Fruit fly (Drosophila melanogaster): ENCODE data around the gene CG31368.
A peak's percentile ranks its signal among the peaks of the same experiment; 100 is the strongest.

Gene CG31368

DNA sequence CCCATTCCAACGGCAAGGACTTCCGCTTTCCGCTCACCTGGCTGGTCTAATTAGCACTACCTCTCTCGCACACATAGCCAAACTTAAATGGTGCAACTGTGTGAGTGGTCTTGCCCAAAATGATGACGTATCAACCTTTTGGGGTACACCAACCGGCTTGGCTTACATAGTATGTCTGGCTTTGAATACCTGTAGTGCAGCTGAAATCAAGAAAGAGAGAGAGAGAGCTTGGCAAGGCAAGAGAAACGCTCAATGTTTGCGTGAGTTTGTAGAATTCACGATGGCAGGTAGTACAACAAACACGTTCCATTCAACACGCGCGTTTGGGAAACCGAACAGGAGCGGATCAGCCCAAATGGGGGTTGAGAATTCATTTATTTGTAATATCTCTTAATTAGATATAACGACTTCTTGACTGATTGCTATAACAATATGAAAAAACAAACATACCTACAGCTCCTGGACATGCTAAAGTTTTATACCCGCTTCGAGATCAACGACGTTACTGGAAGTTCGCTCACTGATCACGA is 5.5 kb downstream of the CG31368 start (continued):
- TF ChIP-seq CG6854 (GFP tag; optimal IDR thresholded peaks at IDR 0.05) (no peak), gfzf (GFP tag; optimal IDR thresholded peaks at IDR 0.05) (no peak), CG31224 (GFP tag; IDR thresholded peaks at IDR 0.05) (no peak), pan (optimal IDR thresholded peaks at IDR 0.05) (no peak), pan (GFP tag; optimal IDR thresholded peaks at IDR 0.05 in 1 of 2, IDR thresholded peaks at IDR 0.05 in 1 of 2) (peak in 1 of 2 experiments; percentile 22), CG1647 (GFP tag; optimal IDR thresholded peaks at IDR 0.05) (no peak), gsb (GFP tag; IDR thresholded peaks at IDR 0.05) (no peak), CG4617 (GFP tag; optimal IDR thresholded peaks at IDR 0.05; ENCODE audit: borderline replicate concordance) (no peak), CG12104 (GFP tag; optimal IDR thresholded peaks at IDR 0.05) (no peak), Tbp (GFP tag; optimal IDR thresholded peaks at IDR 0.05) (no peak), amos (GFP tag; IDR thresholded peaks at IDR 0.05; ENCODE audit: partially characterized antibody) (peak; percentile 52), fd3F (GFP tag; optimal IDR thresholded peaks at IDR 0.05) (no peak), al (GFP tag; IDR thresholded peaks at IDR 0.05) (0 out of 2 replicates have a peak, but pooled peaks have one; percentile 24), trem (tag; optimal IDR thresholded peaks at IDR 0.05) (no peak), Dll (GFP tag; IDR thresholded peaks at IDR 0.05; ENCODE audit: partially characterized antibody) (peak; percentile 50; the same call in 2 of the 4 replicates), tll (GFP tag; optimal IDR thresholded peaks at IDR 0.05) (peak in 1 of 2 experiments; percentile 22), repo (GFP tag; optimal IDR thresholded peaks at IDR 0.05) (no peak), CG33213 (GFP tag; optimal IDR thresholded peaks at IDR 0.05) (no peak), CG13624 (GFP tag; optimal IDR thresholded peaks at IDR 0.05) (no peak), gsb-n (tag; optimal IDR thresholded peaks at IDR 0.05) (no peak), CrebB (tag; optimal IDR thresholded peaks at IDR 0.05) (no peak), Bgb (GFP tag; IDR thresholded peaks at IDR 0.05; ENCODE audit: partially characterized antibody) (peak; percentile 52), Mad (GFP tag; optimal IDR thresholded peaks at IDR 0.05) (no peak), CG5953 (GFP tag; IDR thresholded peaks at IDR 0.05) (no peak), exex (tag; optimal IDR thresholded peaks at IDR 0.05) (no peak), CG7963 (GFP tag; IDR thresholded peaks at IDR 0.05; ENCODE audit: partially characterized antibody) (peak; percentile 38; the same call in 1 of the 3 replicates), CG7372 (GFP tag; IDR thresholded peaks at IDR 0.05) (no peak), crc (GFP tag; optimal IDR thresholded peaks at IDR 0.05) (no peak), fd102C (GFP tag; optimal IDR thresholded peaks at IDR 0.05) (no peak), lbe (GFP tag; optimal IDR thresholded peaks at IDR 0.05) (no peak), HLHmδ (GFP tag; optimal IDR thresholded peaks at IDR 0.05) (no peak), wek (GFP tag; optimal IDR thresholded peaks at IDR 0.05) (no peak), CG11723 (GFP tag; optimal IDR thresholded peaks at IDR 0.05) (no peak), CG15601 (tag; optimal IDR thresholded peaks at IDR 0.05) (peak; percentile 30), ase (GFP tag; IDR thresholded peaks at IDR 0.05) (no peak), cg (GFP tag; optimal IDR thresholded peaks at IDR 0.05) (peak; percentile 81), lola (GFP tag; optimal IDR thresholded peaks at IDR 0.05) (no peak), gcm (GFP tag; optimal IDR thresholded peaks at IDR 0.05) (no peak), CG9817 (tag; optimal IDR thresholded peaks at IDR 0.05) (no peak), Dref (GFP tag; IDR thresholded peaks at IDR 0.05) (no peak), psq (GFP tag; optimal IDR thresholded peaks at IDR 0.05) (no peak), tgo (GFP tag; IDR thresholded peaks at IDR 0.05) (no peak; the same call in 2 of the 3 replicates), CG10565 (GFP tag; optimal IDR thresholded peaks at IDR 0.05) (no peak), CG7556 (GFP tag; optimal IDR thresholded peaks at IDR 0.05) (no peak), Gug (GFP tag; IDR thresholded peaks at IDR 0.05) (no peak), sens (GFP tag) (peak; percentile 90), HLH54F (GFP tag; optimal IDR thresholded peaks at IDR 0.05) (no peak), CG17361 (GFP tag; IDR thresholded peaks at IDR 0.05) (no peak), her (GFP tag; optimal IDR thresholded peaks at IDR 0.05) (no peak), aop (GFP tag; IDR thresholded peaks at IDR 0.05) (no peak)

All from whole organism, embryonic.